Worm (Caenorhabditis elegans) whole organism, midembryonic: Measurements from ENCODE around the gene F18E3.13.

ENCODE experiments used
- T22C8.4 ChIP-seq: fragments of 200-800 bp; sonication (Bioruptor generic); IDR thresholded peaks from 2 replicates; pipeline ENCODE4 v1.3.6; 2022; ENCODE audit warnings: missing genetic modification characterization, missing compliant biosample characterization
- cog-1 ChIP-seq: sonication (generic microtip); optimal IDR thresholded peaks from 2 replicates; lab custom pipeline; 2016; ENCODE audit warnings: missing genetic modification characterization, missing compliant biosample characterization
- flt-1 ChIP-seq: fragments of 200-800 bp; sonication (Bioruptor generic); IDR thresholded peaks from 2 replicates; pipeline ENCODE4 v1.3.6; 2022; ENCODE audit warnings: missing genetic modification characterization, missing compliant biosample characterization
- klf-2 ChIP-seq: fragments of 200-800 bp; sonication (Bioruptor generic); conservative IDR thresholded peaks from 2 replicates; pipeline ENCODE4 v1.3.6; 2022; ENCODE audit warnings: missing genetic modification reagents, missing genetic modification characterization, missing compliant biosample characterization
- ref-1 ChIP-seq: fragments of 200-800 bp; sonication (Bioruptor generic); conservative IDR thresholded peaks from 2 replicates; pipeline ENCODE4 v1.3.6; 2022; ENCODE audit warnings: missing genetic modification reagents, missing genetic modification characterization, missing compliant biosample characterization
- tab-1 ChIP-seq: fragments of 200-800 bp; sonication (Bioruptor generic); IDR thresholded peaks from 2 replicates; pipeline ENCODE4 v1.3.6; 2022; ENCODE audit warnings: missing genetic modification characterization, missing compliant biosample characterization
- ztf-23 ChIP-seq: fragments of 200-800 bp; sonication (Bioruptor generic); IDR thresholded peaks from 2 replicates; pipeline ENCODE4 v1.3.6; 2022; ENCODE audit warnings: missing genetic modification reagents, missing genetic modification characterization, missing compliant biosample characterization

DNA sequence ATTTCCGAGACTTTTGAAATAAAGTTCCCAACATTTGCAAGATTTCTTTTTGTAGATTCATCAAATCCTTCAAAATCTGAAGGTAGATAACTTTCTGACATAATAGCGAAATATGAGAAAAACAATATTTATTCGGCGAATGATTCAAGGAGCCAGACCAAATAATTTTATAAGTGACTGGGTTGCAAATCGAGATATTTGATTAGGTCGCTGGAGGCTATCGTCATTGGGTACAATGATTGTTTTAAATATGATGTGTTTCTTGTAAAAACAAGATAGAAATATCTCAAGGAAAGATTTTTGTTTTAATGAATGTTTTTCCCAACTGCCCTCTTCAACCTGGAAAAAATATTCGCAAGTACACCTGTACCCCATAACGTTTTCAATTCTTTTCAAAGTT, 12.9 kb downstream of the F18E3.13 start, which contains the start of gene srw-69:
- TF ChIP-seq flt-1, result no peak
- TF ChIP-seq klf-2 (GFP tag; lab: Robert Waterston, UW), result no peak
- no peak for TF ChIP-seq ztf-23
- no peak for TF ChIP-seq T22C8.4
- no peak for TF ChIP-seq tab-1
- no peak for TF ChIP-seq cog-1 (tag; lab: Kevin White, UChicago)
- no peak for TF ChIP-seq ref-1
